Worm (Caenorhabditis elegans) whole organism, midembryonic: ENCODE measurements around the gene Y55F3BR.6.

Experiments used
- T22C8.4 ChIP-seq: fragments of 200-800 bp; sonication (Bioruptor generic); IDR thresholded peaks from 2 replicates; pipeline ENCODE4 v1.3.6; 2022; ENCODE audit warnings: missing genetic modification characterization, missing compliant biosample characterization
- cog-1 ChIP-seq: sonication (generic microtip); optimal IDR thresholded peaks from 2 replicates; lab custom pipeline; 2016; ENCODE audit warnings: missing genetic modification characterization, missing compliant biosample characterization
- flt-1 ChIP-seq: fragments of 200-800 bp; sonication (Bioruptor generic); IDR thresholded peaks from 2 replicates; pipeline ENCODE4 v1.3.6; 2022; ENCODE audit warnings: missing genetic modification characterization, missing compliant biosample characterization
- klf-2 ChIP-seq: fragments of 200-800 bp; sonication (Bioruptor generic); conservative IDR thresholded peaks from 2 replicates; pipeline ENCODE4 v1.3.6; 2022; ENCODE audit warnings: missing genetic modification reagents, missing genetic modification characterization, missing compliant biosample characterization
- med-1 ChIP-seq: sonication (generic microtip); optimal IDR thresholded peaks from 2 replicates; lab custom pipeline; 2017; ENCODE audit warnings: missing genetic modification characterization, mild to moderate bottlenecking, missing compliant biosample characterization, antibody characterized with exemption, missing genetic modification reagents; ENCODE audit not compliant: insufficient read depth
- ref-1 ChIP-seq: fragments of 200-800 bp; sonication (Bioruptor generic); conservative IDR thresholded peaks from 2 replicates; pipeline ENCODE4 v1.3.6; 2022; ENCODE audit warnings: missing genetic modification reagents, missing genetic modification characterization, missing compliant biosample characterization
- tab-1 ChIP-seq: fragments of 200-800 bp; sonication (Bioruptor generic); IDR thresholded peaks from 2 replicates; pipeline ENCODE4 v1.3.6; 2022; ENCODE audit warnings: missing genetic modification characterization, missing compliant biosample characterization
- ztf-23 ChIP-seq: fragments of 200-800 bp; sonication (Bioruptor generic); IDR thresholded peaks from 2 replicates; pipeline ENCODE4 v1.3.6; 2022; ENCODE audit warnings: missing genetic modification reagents, missing genetic modification characterization, missing compliant biosample characterization

DNA sequence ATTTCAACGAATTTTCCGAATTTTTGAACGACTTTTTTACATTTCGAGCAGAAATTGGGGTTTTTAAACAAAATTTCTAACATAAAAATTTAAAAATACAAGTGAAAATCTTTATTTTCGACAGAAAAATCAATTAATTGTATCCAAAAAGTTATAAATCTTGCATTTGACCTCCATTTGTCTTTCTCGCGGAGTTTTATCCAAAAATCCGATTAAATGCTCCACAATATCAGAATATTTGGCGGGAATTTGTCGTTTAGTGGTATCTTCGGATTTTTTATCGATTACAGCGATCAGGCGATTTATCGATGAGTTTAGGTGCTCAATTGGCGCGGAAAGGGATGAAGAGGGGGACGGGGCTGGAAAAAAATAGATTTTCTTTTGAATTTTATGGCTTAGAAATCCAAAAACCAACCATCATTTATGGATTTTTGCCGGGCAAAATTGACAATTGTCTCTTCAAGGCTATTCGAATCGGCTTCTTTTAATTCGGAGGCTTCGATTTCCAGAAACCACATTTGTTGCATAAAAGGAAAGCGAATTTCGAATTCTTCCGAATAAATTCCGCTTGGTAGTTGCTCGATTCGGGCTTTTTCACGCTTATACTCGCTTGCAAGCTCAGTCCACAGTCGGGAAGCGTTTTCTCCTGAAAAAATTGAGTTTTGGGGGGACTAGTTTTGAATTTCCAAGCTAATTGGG lies 11.5 kb downstream of the Y55F3BR.6 start:
- TF ChIP-seq T22C8.4 (no peak), flt-1 (GFP tag; lab: Robert Waterston, UW) (no peak), ztf-23 (GFP tag; lab: Robert Waterston, UW) (no peak), med-1 (GFP tag; lab: Kevin White, UChicago) (no peak), cog-1 (tag; lab: Kevin White, UChicago) (no peak), ref-1 (GFP tag; lab: Robert Waterston, UW) (no peak), klf-2 (GFP tag; lab: Robert Waterston, UW) (no peak), tab-1 (GFP tag; lab: Robert Waterston, UW) (no peak)
